Fruit fly (Drosophila melanogaster) whole organism, wandering third instar larva: ENCODE measurements around the gene MtnA.
A peak's percentile ranks its signal among the peaks of the same experiment; 100 is the strongest.

Experiments used
- Abd-B ChIP-seq: fragments of >200 bp; optimal IDR thresholded peaks from 2 replicates; lab custom pipeline; 2017; ENCODE audit warnings: missing biosample characterization, missing genetic modification characterization
- CG9705 ChIP-seq: fragments of 200-800 bp; sonication (Bioruptor generic); optimal IDR thresholded peaks from 2 replicates; lab custom pipeline; 2018; ENCODE audit warnings: missing biosample characterization, mild to moderate bottlenecking, missing genetic modification characterization
- CrebA ChIP-seq: fragments of 200-800 bp; sonication (Bioruptor generic); optimal IDR thresholded peaks from 2 replicates; lab custom pipeline; 2016; ENCODE audit warnings: missing biosample characterization, mild to moderate bottlenecking, missing genetic modification characterization, borderline replicate concordance
- Dfd ChIP-seq: fragments of >200 bp; optimal IDR thresholded peaks from 2 replicates; lab custom pipeline; 2017; ENCODE audit warnings: missing biosample characterization, missing genetic modification characterization
- Dif ChIP-seq: fragments of 200-275, 200-300 bp; sonication (Bioruptor generic); optimal IDR thresholded peaks from 2 replicates; lab custom pipeline; 2018; ENCODE audit warnings: missing biosample characterization, missing genetic modification characterization; ENCODE audit not compliant: partially characterized antibody
- GATAd ChIP-seq: sonication (Bioruptor generic); optimal IDR thresholded peaks from 2 replicates; lab custom pipeline; 2016; ENCODE audit warnings: missing biosample characterization, missing genetic modification characterization
- HLH106 ChIP-seq: fragments of 200-800 bp; optimal IDR thresholded peaks from 3 replicates; lab custom pipeline; 2019; ENCODE audit warnings: missing biosample characterization, mild to moderate bottlenecking, missing genetic modification characterization, moderate library complexity
- Hnf4 ChIP-seq: fragments of 200-800 bp; sonication (Bioruptor generic); optimal IDR thresholded peaks from 2 replicates; lab custom pipeline; 2016; ENCODE audit warnings: missing biosample characterization, mild to moderate bottlenecking, missing genetic modification characterization
- Hr78 ChIP-seq: fragments of >200 bp; optimal IDR thresholded peaks from 2 replicates; lab custom pipeline; 2017; ENCODE audit warnings: missing biosample characterization, missing genetic modification characterization
- Hr83 ChIP-seq: fragments of 200-300 bp; sonication (Bioruptor generic); optimal IDR thresholded peaks from 2 replicates; lab custom pipeline; 2016; ENCODE audit warnings: missing biosample characterization, mild to moderate bottlenecking, missing genetic modification characterization, moderate library complexity; ENCODE audit not compliant: poor library complexity, severe bottlenecking
- Jra ChIP-seq: sonication (Bioruptor generic); optimal IDR thresholded peaks from 2 replicates; lab custom pipeline; 2016; ENCODE audit warnings: missing biosample characterization, missing genetic modification characterization
- Mio ChIP-seq: sonication (Bioruptor generic); optimal IDR thresholded peaks from 2 replicates; lab custom pipeline; 2016; ENCODE audit warnings: missing biosample characterization, missing genetic modification characterization
- Myc ChIP-seq: fragments of >200 bp; optimal IDR thresholded peaks from 2 replicates; lab custom pipeline; 2017
- N ChIP-seq: fragments of >200 bp; optimal IDR thresholded peaks from 2 replicates; lab custom pipeline; 2018; ENCODE audit warnings: missing biosample characterization, missing external identifiers, missing genetic modification characterization
- OdsH ChIP-seq: fragments of 200-800 bp; sonication (Bioruptor generic); optimal IDR thresholded peaks from 2 replicates; lab custom pipeline; 2016; ENCODE audit warnings: missing biosample characterization, mild to moderate bottlenecking, missing genetic modification characterization
- Rel ChIP-seq, 2 experiments: fragments of 200-800 bp; sonication (Bioruptor generic) in 1 of 2; optimal IDR thresholded peaks; 2 replicates in 1 of 2; 3 replicates in 1 of 2; lab custom pipeline; 2016 to 2019; ENCODE audit warnings: mild to moderate bottlenecking in 2 of 2, missing biosample characterization in 2 of 2, missing genetic modification characterization in 2 of 2, moderate library complexity in 1 of 2
- Sp1 ChIP-seq: fragments of 200-800 bp; sonication (Bioruptor generic); optimal IDR thresholded peaks from 3 replicates; lab custom pipeline; 2019; ENCODE audit warnings: missing biosample characterization, mild to moderate bottlenecking, missing genetic modification characterization, moderate library complexity
- Vsx2 ChIP-seq: fragments of 200-300, 225-300 bp; sonication (Bioruptor generic); optimal IDR thresholded peaks from 2 replicates; lab custom pipeline; 2018; ENCODE audit warnings: missing biosample characterization, missing genetic modification characterization; ENCODE audit not compliant: partially characterized antibody
- br ChIP-seq: fragments of 200-800 bp; sonication (Bioruptor generic); optimal IDR thresholded peaks from 2 replicates; lab custom pipeline; 2016; ENCODE audit warnings: missing biosample characterization, missing genetic modification characterization
- brk ChIP-seq: fragments of 200-800 bp; sonication (Bioruptor generic); optimal IDR thresholded peaks from 2 replicates; lab custom pipeline; 2016; ENCODE audit warnings: missing biosample characterization, mild to moderate bottlenecking, missing genetic modification characterization
- dl ChIP-seq, 2 experiments: fragments of 175-275, 200-275 bp in 1 of 2; fragments of 200-275 bp in 1 of 2; sonication (Bioruptor generic); optimal IDR thresholded peaks; lab custom pipeline; 2018; ENCODE audit warnings: mild to moderate bottlenecking in 2 of 2, missing biosample characterization in 2 of 2, missing genetic modification characterization in 2 of 2, moderate library complexity in 2 of 2; ENCODE audit not compliant: partially characterized antibody in 2 of 2, insufficient read depth in 1 of 2
- dmrt93B ChIP-seq: fragments of 200-800 bp; sonication (Bioruptor generic); optimal IDR thresholded peaks from 2 replicates; lab custom pipeline; 2018; ENCODE audit warnings: missing biosample characterization, mild to moderate bottlenecking, missing genetic modification characterization
- dsf ChIP-seq: sonication (Bioruptor generic); optimal IDR thresholded peaks from 2 replicates; lab custom pipeline; 2016; ENCODE audit warnings: missing biosample characterization, missing genetic modification characterization, borderline replicate concordance
- ey ChIP-seq: fragments of 200-800 bp; sonication (Bioruptor generic); optimal IDR thresholded peaks from 2 replicates; lab custom pipeline; 2016; ENCODE audit warnings: missing biosample characterization, missing genetic modification characterization
- foxo ChIP-seq, 2 experiments: fragments of 200-800 bp; sonication (Bioruptor generic); optimal IDR thresholded peaks; 2 replicates in 1 of 2; 3 replicates in 1 of 2; lab custom pipeline; 2016 to 2017; ENCODE audit warnings: missing biosample characterization in 2 of 2, missing genetic modification characterization in 2 of 2
- jim ChIP-seq: fragments of 175-275, 200-325 bp; sonication (Bioruptor generic); optimal IDR thresholded peaks from 2 replicates; lab custom pipeline; 2016; ENCODE audit warnings: missing biosample characterization, mild to moderate bottlenecking, missing genetic modification characterization
- lola ChIP-seq: fragments of >200 bp; optimal IDR thresholded peaks from 2 replicates; lab custom pipeline; 2017; ENCODE audit warnings: missing biosample characterization, missing genetic modification characterization
- pan ChIP-seq: fragments of >200 bp; optimal IDR thresholded peaks from 2 replicates; lab custom pipeline; 2017
- psq ChIP-seq: fragments of 200-800 bp; sonication (Bioruptor generic); optimal IDR thresholded peaks from 3 replicates; lab custom pipeline; 2017; ENCODE audit warnings: missing biosample characterization, mild to moderate bottlenecking, missing genetic modification characterization, moderate library complexity
- rgr ChIP-seq: fragments of 200-800 bp; sonication (Bioruptor generic); optimal IDR thresholded peaks from 3 replicates; lab custom pipeline; 2016; ENCODE audit warnings: missing biosample characterization, mild to moderate bottlenecking, missing genetic modification characterization
- sage ChIP-seq: fragments of 200-800 bp; sonication (Bioruptor generic); optimal IDR thresholded peaks from 2 replicates; lab custom pipeline; 2016; ENCODE audit warnings: missing biosample characterization, mild to moderate bottlenecking, missing genetic modification characterization
- sv ChIP-seq: fragments of 200-800 bp; sonication (Bioruptor generic); optimal IDR thresholded peaks from 3 replicates; lab custom pipeline; 2016; ENCODE audit warnings: missing biosample characterization, missing genetic modification characterization
- tai ChIP-seq: sonication (Bioruptor generic); optimal IDR thresholded peaks from 2 replicates; lab custom pipeline; 2016; ENCODE audit warnings: missing biosample characterization, missing genetic modification characterization
- usp ChIP-seq: fragments of >200 bp; optimal IDR thresholded peaks from 2 replicates; lab custom pipeline; 2017; ENCODE audit warnings: missing biosample characterization, missing genetic modification characterization
- woc ChIP-seq: sonication (Bioruptor generic); optimal IDR thresholded peaks from 2 replicates; lab custom pipeline; 2016; ENCODE audit warnings: missing biosample characterization, mild to moderate bottlenecking, missing genetic modification characterization

MtnA gene

dm6 chr3R:9818295-9818694 lies 34.1 kb upstream of the MtnA start, which contains the start of gene CG9459:
Gene CG9459, minus strand, starts transcription at chr3R:9818395.
- TF ChIP-seq Dif (GFP tag; lab: Kevin White, UChicago) (no peak), CG9705 (GFP tag; lab: Kevin White, UChicago) (no peak)

dm6 chr3R:9816879-9817278 lies 32.7 kb upstream of the MtnA start, which contains the start of gene CG16904:
Gene CG16904, minus strand, starts transcription at chr3R:9816979.
- TF ChIP-seq psq (GFP tag; lab: Kevin White, UChicago) = no peak
- TF ChIP-seq, all 38 proteins: peak for 0

dm6 chr3R:9813861-9814260 lies 29.7 kb upstream of the MtnA start, which contains the start of gene eloF:
Gene eloF, plus strand, starts transcription at chr3R:9814161.
- TF ChIP-seq Vsx2 (no peak), CG9705 (GFP tag; lab: Kevin White, UChicago) (no peak), Hr78 (GFP tag; lab: Kevin White, UChicago) (no peak), GATAd (GFP tag; lab: Kevin White, UChicago) (no peak), pan (lab: Kevin White, UChicago) (no peak), Dif (GFP tag; lab: Kevin White, UChicago) (no peak), Abd-B (GFP tag; lab: Kevin White, UChicago) (no peak), sv (GFP tag; lab: Kevin White, UChicago) (no peak), dl (GFP tag; optimal IDR thresholded peaks at IDR 0.05; lab: Kevin White, UChicago; ENCODE audit: insufficient read depth in 1 of 2, partially characterized antibody in 2 of 2) (no peak), sage (GFP tag; lab: Kevin White, UChicago) (no peak), woc (GFP tag; lab: Kevin White, UChicago) (no peak), HLH106 (tag; lab: Kevin White, UChicago) (no peak), Hnf4 (GFP tag; lab: Kevin White, UChicago) (no peak), jim (GFP tag; lab: Kevin White, UChicago) (no peak), Rel (GFP tag; optimal IDR thresholded peaks at IDR 0.05; lab: Kevin White, UChicago) (no peak), Rel (tag; optimal IDR thresholded peaks at IDR 0.05; lab: Kevin White, UChicago) (no peak)

- no peak for TF ChIP-seq rgr (GFP tag; lab: Kevin White, UChicago)
- no peak for TF ChIP-seq foxo (GFP tag; optimal IDR thresholded peaks at IDR 0.05; lab: Kevin White, UChicago)
- TF ChIP-seq Sp1 (GFP tag; lab: Kevin White, UChicago) = no peak
- no peak for TF ChIP-seq Dif (GFP tag; lab: Kevin White, UChicago)
- TF ChIP-seq dl (GFP tag; optimal IDR thresholded peaks at IDR 0.05; lab: Kevin White, UChicago; ENCODE audit: insufficient read depth in 1 of 2, partially characterized antibody in 2 of 2) = no peak
- no peak for TF ChIP-seq lola
- no peak for TF ChIP-seq br (GFP tag; lab: Kevin White, UChicago)
- TF ChIP-seq ey (GFP tag; lab: Kevin White, UChicago) = no peak
- no peak for TF ChIP-seq CrebA (GFP tag; lab: Kevin White, UChicago)
- TF ChIP-seq Mio (GFP tag; lab: Kevin White, UChicago) = no peak
- TF ChIP-seq N (GFP tag; lab: Kevin White, UChicago) = no peak
- TF ChIP-seq Hnf4 (GFP tag; lab: Kevin White, UChicago) = no peak
- TF ChIP-seq, all 38 proteins: peak for 0
Measured at dm6 chr3R:9812447-9812846, 28.3 kb upstream of the MtnA start, which contains the start of gene CG8534. Gene CG8534, plus strand, starts transcription at chr3R:9812747.

- no peak for TF ChIP-seq Dif (GFP tag; lab: Kevin White, UChicago)
- TF ChIP-seq dl (GFP tag; optimal IDR thresholded peaks at IDR 0.05; lab: Kevin White, UChicago; ENCODE audit: insufficient read depth in 1 of 2, partially characterized antibody in 2 of 2) = no peak
- no peak for TF ChIP-seq Rel (GFP tag; optimal IDR thresholded peaks at IDR 0.05; lab: Kevin White, UChicago)
- TF ChIP-seq Rel (tag; optimal IDR thresholded peaks at IDR 0.05; lab: Kevin White, UChicago) = peak; percentile 95
- no peak for TF ChIP-seq Hr78 (GFP tag; lab: Kevin White, UChicago)
- TF ChIP-seq Jra (GFP tag; lab: Kevin White, UChicago) = no peak
- TF ChIP-seq ey (GFP tag; lab: Kevin White, UChicago) = no peak
- TF ChIP-seq brk (GFP tag; lab: Kevin White, UChicago) = no peak
- no peak for TF ChIP-seq usp (GFP tag; lab: Kevin White, UChicago)
- TF ChIP-seq Hr83 = no peak
- peak; percentile 12 for TF ChIP-seq OdsH (GFP tag; lab: Kevin White, UChicago)
- TF ChIP-seq N (GFP tag; lab: Kevin White, UChicago) = no peak
- TF ChIP-seq GATAd (GFP tag; lab: Kevin White, UChicago) = no peak
- TF ChIP-seq Vsx2 = no peak
- TF ChIP-seq br (GFP tag; lab: Kevin White, UChicago) = no peak
- no peak for TF ChIP-seq dsf (GFP tag; lab: Kevin White, UChicago)
- TF ChIP-seq Mio (GFP tag; lab: Kevin White, UChicago) = no peak
- peak; percentile 100 for TF ChIP-seq psq (GFP tag; lab: Kevin White, UChicago)
- no peak for TF ChIP-seq Hnf4 (GFP tag; lab: Kevin White, UChicago)
- no peak for TF ChIP-seq sv (GFP tag; lab: Kevin White, UChicago)
- no peak for TF ChIP-seq dmrt93B
- no peak for TF ChIP-seq woc (GFP tag; lab: Kevin White, UChicago)
- TF ChIP-seq foxo (GFP tag; optimal IDR thresholded peaks at IDR 0.05; lab: Kevin White, UChicago) = no peak
- TF ChIP-seq tai (GFP tag; lab: Kevin White, UChicago) = no peak
- TF ChIP-seq lola = no peak
- no peak for TF ChIP-seq CrebA (GFP tag; lab: Kevin White, UChicago)
- TF ChIP-seq Myc (lab: Kevin White, UChicago) = no peak
- TF ChIP-seq Abd-B (GFP tag; lab: Kevin White, UChicago) = no peak
- TF ChIP-seq Dfd (GFP tag; lab: Kevin White, UChicago) = no peak
- peak; percentile 6 for TF ChIP-seq sage (GFP tag; lab: Kevin White, UChicago)
- peak; percentile 78 for TF ChIP-seq Sp1 (GFP tag; lab: Kevin White, UChicago)
- peak; percentile 10 for TF ChIP-seq HLH106 (tag; lab: Kevin White, UChicago)
Measured at dm6 chr3R:9808946-9809545, 24.9 kb upstream of the MtnA start, which contains the start of gene FBXO11. Gene FBXO11, minus strand, starts transcription at chr3R:9809368.
